Worm (Caenorhabditis elegans) whole organism, L4 larva: ENCODE data around the gene twk-13.

ENCODE experiments used
- D1046.2 ChIP-seq: fragments of 200-800 bp; sonication (Bioruptor generic); IDR thresholded peaks from 2 replicates; pipeline ENCODE4 v1.3.6; 2022; ENCODE audit warnings: missing genetic modification characterization, missing compliant biosample characterization
- F26F4.8 ChIP-seq: fragments of 200-800 bp; sonication (Bioruptor generic); conservative IDR thresholded peaks from 2 replicates; pipeline ENCODE4 v1.3.6; 2022; ENCODE audit warnings: missing genetic modification characterization, missing compliant biosample characterization
- F49E8.2 ChIP-seq: sonication (generic microtip); optimal IDR thresholded peaks from 2 replicates; lab custom pipeline; 2016; ENCODE audit warnings: missing compliant biosample characterization, mild to moderate bottlenecking, missing genetic modification characterization, borderline replicate concordance
- R02D3.7 ChIP-seq: fragments of 150-350 bp; sonication (generic microtip); optimal IDR thresholded peaks from 3 replicates; lab custom pipeline; 2014; ENCODE audit warnings: missing biosample characterization, missing genetic modification characterization
- T20F7.1 ChIP-seq: fragments of 200-800 bp; sonication (Bioruptor generic); optimal IDR thresholded peaks from 2 replicates; lab custom pipeline; 2018; ENCODE audit warnings: mild to moderate bottlenecking, missing genetic modification characterization, missing compliant biosample characterization
- Y5F2A.4 ChIP-seq: fragments of 200-800 bp; sonication (Bioruptor generic); optimal IDR thresholded peaks from 2 replicates; lab custom pipeline; 2018; ENCODE audit warnings: mild to moderate bottlenecking, missing genetic modification characterization, missing compliant biosample characterization
- ZK337.2 ChIP-seq: fragments of 200-800 bp; sonication (Bioruptor generic); IDR thresholded peaks from 2 replicates; pipeline ENCODE4 v1.3.6; 2022; ENCODE audit warnings: missing genetic modification reagents, missing genetic modification characterization, missing compliant biosample characterization
- ZK546.5 ChIP-seq, 2 experiments: sonication (generic microtip); optimal IDR thresholded peaks; 2 replicates each; lab custom pipeline; 2017; ENCODE audit warnings: missing biosample characterization in 2 of 2, missing genetic modification characterization in 2 of 2
- aly-2 ChIP-seq: sonication (generic microtip); optimal IDR thresholded peaks from 2 replicates; lab custom pipeline; 2018; ENCODE audit warnings: missing biosample characterization, missing genetic modification characterization
- arid-1 ChIP-seq: fragments of 200-800 bp; sonication (Bioruptor generic); conservative IDR thresholded peaks from 2 replicates; pipeline ENCODE4 v1.3.6; 2022; ENCODE audit warnings: missing genetic modification reagents, missing genetic modification characterization, missing compliant biosample characterization
- attf-4 ChIP-seq: sonication (generic microtip); optimal IDR thresholded peaks from 3 replicates; lab custom pipeline; 2017; ENCODE audit warnings: missing biosample characterization, missing genetic modification characterization
- ceh-32 ChIP-seq: sonication (generic microtip); optimal IDR thresholded peaks from 2 replicates; lab custom pipeline; 2016; ENCODE audit warnings: mild to moderate bottlenecking, missing genetic modification characterization, missing compliant biosample characterization; ENCODE audit not compliant: poor library complexity
- ces-1 ChIP-seq: fragments of 150-350 bp; sonication (generic microtip); optimal IDR thresholded peaks from 4 replicates; lab custom pipeline; 2014; ENCODE audit warnings: missing biosample characterization, missing genetic modification reagents, missing genetic modification characterization
- ctbp-1 ChIP-seq: fragments of 200-800 bp; sonication (Bioruptor generic); IDR thresholded peaks from 2 replicates; pipeline ENCODE4 v1.3.6; 2022; ENCODE audit warnings: missing genetic modification reagents, missing genetic modification characterization, missing compliant biosample characterization
- daf-16 ChIP-seq, 3 experiments: sonication (generic microtip); optimal IDR thresholded peaks; 2 replicates each; lab custom pipeline; 2016 to 2017; ENCODE audit warnings: missing genetic modification characterization in 3 of 3, missing genetic modification reagents in 3 of 3, mild to moderate bottlenecking in 2 of 3, missing compliant biosample characterization in 2 of 3, missing biosample characterization in 1 of 3, moderate library complexity in 1 of 3
- daf-8 ChIP-seq: fragments of 200-800 bp; sonication (Bioruptor generic); IDR thresholded peaks from 2 replicates; pipeline ENCODE4 v1.3.6; 2022; ENCODE audit warnings: missing genetic modification characterization, missing compliant biosample characterization
- dpl-1 ChIP-seq: fragments of 150-350 bp; optimal IDR thresholded peaks from 2 replicates; lab custom pipeline; 2014; ENCODE audit warnings: missing biosample characterization, missing genetic modification reagents, missing genetic modification characterization
- dve-1 ChIP-seq: sonication (generic microtip); optimal IDR thresholded peaks from 2 replicates; lab custom pipeline; 2017; ENCODE audit warnings: antibody characterized with exemption, mild to moderate bottlenecking, missing genetic modification characterization, missing compliant biosample characterization; ENCODE audit not compliant: insufficient read depth
- fkh-10 ChIP-seq: fragments of 150-350 bp; optimal IDR thresholded peaks from 2 replicates; lab custom pipeline; 2014; ENCODE audit warnings: missing biosample characterization, missing genetic modification reagents, missing genetic modification characterization
- fos-1 ChIP-seq: fragments of 150-350 bp; optimal IDR thresholded peaks from 2 replicates; lab custom pipeline; 2014; ENCODE audit warnings: missing biosample characterization, missing genetic modification characterization
- gei-8 ChIP-seq: fragments of 200-800 bp; sonication (Bioruptor generic); optimal IDR thresholded peaks from 2 replicates; lab custom pipeline; 2018; ENCODE audit warnings: mild to moderate bottlenecking, missing genetic modification characterization, missing compliant biosample characterization
- hif-1 ChIP-seq, 2 experiments: sonication (generic microtip); optimal IDR thresholded peaks; 2 replicates each; lab custom pipeline; 2016 to 2017; ENCODE audit warnings: missing compliant biosample characterization in 2 of 2, missing genetic modification characterization in 2 of 2, missing genetic modification reagents in 2 of 2, missing genotype in 2 of 2, mild to moderate bottlenecking in 1 of 2
- hlh-30 ChIP-seq: sonication (generic microtip); optimal IDR thresholded peaks from 2 replicates; lab custom pipeline; 2017; ENCODE audit warnings: antibody characterized with exemption, mild to moderate bottlenecking, missing genetic modification characterization, missing compliant biosample characterization; ENCODE audit not compliant: insufficient read depth
- jun-1 ChIP-seq: fragments of 150-350 bp; optimal IDR thresholded peaks from 2 replicates; lab custom pipeline; 2014; ENCODE audit warnings: missing biosample characterization, missing genetic modification reagents, missing genetic modification characterization
- lin-38 ChIP-seq: fragments of 200-800 bp; sonication (Bioruptor generic); IDR thresholded peaks from 2 replicates; pipeline ENCODE4 v1.3.6; 2022; ENCODE audit warnings: missing genetic modification reagents, missing genetic modification characterization, missing compliant biosample characterization
- lir-3 ChIP-seq: sonication (generic microtip); optimal IDR thresholded peaks from 2 replicates; lab custom pipeline; 2016; ENCODE audit warnings: mild to moderate bottlenecking, missing genetic modification characterization, missing compliant biosample characterization
- lsy-2 ChIP-seq, 2 experiments: fragments of 150-350 bp in 1 of 2; sonication (generic microtip) in 1 of 2; optimal IDR thresholded peaks; 2 replicates each; lab custom pipeline; 2014 to 2017; ENCODE audit warnings: missing biosample characterization in 2 of 2, missing genetic modification characterization in 2 of 2
- mep-1 ChIP-seq: fragments of 150-350 bp; sonication (generic microtip); optimal IDR thresholded peaks from 3 replicates; lab custom pipeline; 2014; ENCODE audit warnings: missing biosample characterization, missing genetic modification characterization
- mes-2 ChIP-seq: sonication (generic microtip); optimal IDR thresholded peaks from 2 replicates; lab custom pipeline; 2016; ENCODE audit warnings: missing genotype, mild to moderate bottlenecking, missing genetic modification characterization, missing compliant biosample characterization; ENCODE audit not compliant: poor library complexity, severe bottlenecking
- mxl-2 ChIP-seq: fragments of 200-800 bp; sonication (Bioruptor generic); conservative IDR thresholded peaks from 2 replicates; pipeline ENCODE4 v1.3.6; 2022; ENCODE audit warnings: missing genetic modification reagents, missing genetic modification characterization, missing compliant biosample characterization
- nhr-102 ChIP-seq: sonication (generic microtip); optimal IDR thresholded peaks from 2 replicates; lab custom pipeline; 2016; ENCODE audit warnings: mild to moderate bottlenecking, missing genetic modification characterization, moderate library complexity, missing compliant biosample characterization
- nhr-6 ChIP-seq: fragments of 150-350 bp; optimal IDR thresholded peaks from 2 replicates; lab custom pipeline; 2014; ENCODE audit warnings: missing biosample characterization, missing genetic modification characterization
- pha-4 ChIP-seq, 2 experiments: fragments of 150-350 bp in 1 of 2; fragments of 200-800 bp in 1 of 2; sonication (Bioruptor generic) in 1 of 2; IDR thresholded peaks in 1 of 2; optimal IDR thresholded peaks in 1 of 2; 2 replicates each; pipeline versions ENCODE4 v1.3.6 to Lab custom; 2014 to 2022; ENCODE audit warnings: missing genetic modification characterization in 2 of 2, missing genetic modification reagents in 2 of 2, missing biosample characterization in 1 of 2, missing compliant biosample characterization in 1 of 2
- rbr-2 ChIP-seq: sonication (generic microtip); optimal IDR thresholded peaks from 2 replicates; lab custom pipeline; 2016; ENCODE audit warnings: missing genotype, missing genetic modification characterization, missing compliant biosample characterization
- saeg-2 ChIP-seq: fragments of 200-800 bp; sonication (Bioruptor generic); IDR thresholded peaks from 2 replicates; pipeline ENCODE4 v1.3.6; 2022; ENCODE audit warnings: missing genetic modification reagents, missing genetic modification characterization, missing compliant biosample characterization
- snpc-4 ChIP-seq: fragments of 150-350 bp; optimal IDR thresholded peaks from 2 replicates; lab custom pipeline; 2014; ENCODE audit warnings: missing biosample characterization, missing genetic modification characterization
- spr-1 ChIP-seq: sonication (generic microtip); optimal IDR thresholded peaks from 2 replicates; lab custom pipeline; 2016; ENCODE audit warnings: mild to moderate bottlenecking, missing genetic modification characterization, missing compliant biosample characterization
- tra-1 ChIP-seq: fragments of 200-800 bp; sonication (Bioruptor generic); IDR thresholded peaks from 2 replicates; pipeline ENCODE4 v1.3.6; 2022; ENCODE audit warnings: missing genetic modification reagents, missing genetic modification characterization, missing compliant biosample characterization
- unc-130 ChIP-seq: sonication (generic microtip); optimal IDR thresholded peaks from 2 replicates; lab custom pipeline; 2016; ENCODE audit warnings: missing genetic modification reagents, missing genetic modification characterization, missing compliant biosample characterization
- zip-11 ChIP-seq: fragments of 200-800 bp; sonication (Bioruptor generic); IDR thresholded peaks from 2 replicates; pipeline ENCODE4 v1.3.6; 2022; ENCODE audit warnings: missing genetic modification characterization, missing compliant biosample characterization
- zip-2 ChIP-seq: fragments of 150-350 bp; optimal IDR thresholded peaks from 2 replicates; lab custom pipeline; 2014; ENCODE audit warnings: missing biosample characterization, missing genetic modification characterization

The twk-13 gene

DNA sequence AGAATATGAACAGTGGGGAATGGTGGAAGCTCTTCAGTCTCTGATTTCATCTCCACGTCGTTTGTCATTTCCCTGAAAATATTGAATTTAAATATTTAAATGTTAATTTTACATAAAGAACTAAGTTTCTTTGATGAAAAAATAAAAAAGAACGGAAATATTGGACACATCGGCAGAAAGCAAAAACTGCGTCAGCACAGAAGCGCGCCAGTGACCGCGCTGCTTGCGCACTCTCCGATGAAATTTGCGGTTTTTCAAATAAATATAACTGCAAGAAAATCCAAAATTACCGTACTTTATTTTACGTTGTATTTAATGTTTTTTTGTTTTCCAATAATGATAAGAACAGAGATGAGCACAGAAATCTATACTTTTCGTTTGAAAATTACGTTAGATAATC is 46.2 kb downstream of the twk-13 start, which contains the start of the genes srpa-68 and srh-16 (continued):
- TF ChIP-seq D1046.2 (0 out of 2 replicates have a peak, but pooled peaks have one; percentile 67), fos-1 (tag; lab: Kevin White, UChicago) (no peak), ces-1 (GFP tag; lab: Kevin White, UChicago) (no peak), nhr-102 (tag; lab: Kevin White, UChicago) (peak; percentile 93), fkh-10 (GFP tag; lab: Kevin White, UChicago) (peak; percentile 46), mxl-2 (GFP tag; lab: Robert Waterston, UW) (no peak), F26F4.8 (no peak), ZK546.5 (tag; optimal IDR thresholded peaks at IDR 0.05; lab: Kevin White, UChicago) (no peak), attf-4 (no peak), snpc-4 (tag; lab: Kevin White, UChicago) (no peak), spr-1 (tag; lab: Kevin White, UChicago) (peak; percentile 81), ctbp-1 (GFP tag; lab: Robert Waterston, UW) (peak; percentile 67), tra-1 (GFP tag; lab: Robert Waterston, UW) (0 out of 2 replicates have a peak, but pooled peaks have one; percentile 21), R02D3.7 (tag; lab: Kevin White, UChicago) (no peak), ceh-32 (tag; lab: Kevin White, UChicago) (peak; percentile 26), aly-2 (tag; lab: Kevin White, UChicago) (no peak), F49E8.2 (tag; lab: Kevin White, UChicago) (peak; percentile 69), pha-4 (GFP tag; IDR thresholded peaks at IDR 0.05; lab: Robert Waterston, UW) (peak; percentile 80; the same call in 1 of the 2 replicates), pha-4 (tag; optimal IDR thresholded peaks at IDR 0.05; lab: Kevin White, UChicago) (no peak), zip-2 (tag; lab: Kevin White, UChicago) (peak; percentile 78), arid-1 (GFP tag; lab: Robert Waterston, UW) (peak; percentile 88), ZK337.2 (GFP tag; lab: Robert Waterston, UW) (no peak), daf-16 (GFP tag; optimal IDR thresholded peaks at IDR 0.05; lab: Kevin White, UChicago) (peak; percentile 33 to 50), daf-16 (tag; optimal IDR thresholded peaks at IDR 0.05; lab: Kevin White, UChicago) (peak; percentile 60), hif-1 (tag; optimal IDR thresholded peaks at IDR 0.05; lab: Kevin White, UChicago) (peak in 1 of 2 experiments; percentile 44), lin-38 (GFP tag; lab: Robert Waterston, UW) (peak; percentile 88), rbr-2 (tag; lab: Kevin White, UChicago) (peak; percentile 89), lir-3 (tag; lab: Kevin White, UChicago) (peak; percentile 36), gei-8 (GFP tag; lab: Kevin White, UChicago) (no peak), jun-1 (tag; lab: Kevin White, UChicago) (peak; percentile 57), saeg-2 (no peak)

- TF ChIP-seq lin-38 (GFP tag; lab: Robert Waterston, UW) = peak; percentile 9; the same call in 1 of the 2 replicates
- peak; percentile 40 for TF ChIP-seq T20F7.1 (GFP tag; lab: Kevin White, UChicago)
- TF ChIP-seq Y5F2A.4 (GFP tag; lab: Kevin White, UChicago) = no peak
- TF ChIP-seq mep-1 (tag; lab: Kevin White, UChicago) = peak; percentile 32
- TF ChIP-seq F49E8.2 (tag; lab: Kevin White, UChicago) = no peak
- TF ChIP-seq mes-2 = no peak
- TF ChIP-seq nhr-6 = peak; percentile 76
- no peak for TF ChIP-seq zip-11 (GFP tag; lab: Robert Waterston, UW)
- peak in 1 of 2 experiments; percentile 10 for TF ChIP-seq daf-16 (GFP tag; optimal IDR thresholded peaks at IDR 0.05; lab: Kevin White, UChicago)
- peak; percentile 73 for TF ChIP-seq daf-16 (tag; optimal IDR thresholded peaks at IDR 0.05; lab: Kevin White, UChicago)
- TF ChIP-seq daf-8 = no peak
- TF ChIP-seq pha-4 (GFP tag; IDR thresholded peaks at IDR 0.05; lab: Robert Waterston, UW) = no peak
- peak; percentile 78 for TF ChIP-seq pha-4 (tag; optimal IDR thresholded peaks at IDR 0.05; lab: Kevin White, UChicago)
- TF ChIP-seq hlh-30 = peak; percentile 38
- peak in 1 of 2 experiments; percentile 40 for TF ChIP-seq lsy-2 (tag; optimal IDR thresholded peaks at IDR 0.05; lab: Kevin White, UChicago)
- TF ChIP-seq unc-130 (GFP tag; lab: Kevin White, UChicago) = no peak
- peak; percentile 1 for TF ChIP-seq dpl-1 (GFP tag; lab: Kevin White, UChicago)
- peak; percentile 17 for TF ChIP-seq dve-1 (tag; lab: Kevin White, UChicago)
These were observed 49.2 kb downstream of the twk-13 start, which contains the start of gene rskd-1 for ce11 chrV:12288577-12288976. Gene rskd-1 (minus strand): TSS chrV:12288615.
